Fruit fly (Drosophila melanogaster) whole organism, embryonic: ENCODE results near the gene ph-d.

Experiments used
- Adf1 ChIP-seq: fragments of 200-800 bp; sonication (Bioruptor generic); IDR thresholded peaks from 2 replicates; pipeline ENCODE4 v1.3.6; 2022; ENCODE audit warnings: missing biosample characterization, missing genetic modification characterization
- Atf-2 ChIP-seq: fragments of 200-800 bp; sonication (Bioruptor generic); optimal IDR thresholded peaks from 2 replicates; lab custom pipeline; 2016; ENCODE audit warnings: missing biosample characterization, missing genetic modification characterization
- Atf3 ChIP-seq: fragments of 200-800 bp; sonication (Bioruptor generic); optimal IDR thresholded peaks from 3 replicates; lab custom pipeline; 2016; ENCODE audit warnings: missing biosample characterization, missing genetic modification characterization
- CG10431 ChIP-seq: fragments of 200-800 bp; sonication (Bioruptor generic); optimal IDR thresholded peaks from 3 replicates; lab custom pipeline; 2018; ENCODE audit warnings: missing biosample characterization, mild to moderate bottlenecking, missing genetic modification characterization
- CG12236 ChIP-seq: fragments of 200-800 bp; sonication (Bioruptor generic); optimal IDR thresholded peaks from 2 replicates; lab custom pipeline; 2016; ENCODE audit warnings: missing biosample characterization, missing genetic modification characterization
- CG1233 ChIP-seq: fragments of 200-800 bp; sonication (Bioruptor generic); optimal IDR thresholded peaks from 4 replicates; lab custom pipeline; 2018; ENCODE audit warnings: missing biosample characterization, mild to moderate bottlenecking, missing genetic modification characterization
- CG13424 ChIP-seq: fragments of 200-800 bp; sonication (Bioruptor generic); optimal IDR thresholded peaks from 2 replicates; lab custom pipeline; 2019; ENCODE audit warnings: missing biosample characterization, mild to moderate bottlenecking, missing genetic modification characterization, moderate library complexity
- CG14441 ChIP-seq: fragments of 200-800 bp; sonication (Bioruptor generic); IDR thresholded peaks from 2 replicates; pipeline ENCODE4 v1.3.6; 2022; ENCODE audit warnings: missing biosample characterization, missing genetic modification characterization
- CG15011 ChIP-seq: fragments of 200-800 bp; sonication (Bioruptor generic); optimal IDR thresholded peaks from 3 replicates; lab custom pipeline; 2018; ENCODE audit warnings: missing biosample characterization, mild to moderate bottlenecking, missing genetic modification characterization
- CG17328 ChIP-seq: fragments of 200-800 bp; sonication (Bioruptor generic); IDR thresholded peaks from 2 replicates; pipeline ENCODE4 v1.3.6; 2022; ENCODE audit warnings: missing biosample characterization, missing genetic modification characterization
- CG17802 ChIP-seq: fragments of 200-800 bp; sonication (Bioruptor generic); optimal IDR thresholded peaks from 2 replicates; lab custom pipeline; 2018; ENCODE audit warnings: missing biosample characterization, mild to moderate bottlenecking, missing genetic modification characterization, moderate library complexity
- CG2129 ChIP-seq: fragments of 200-800 bp; sonication (Bioruptor generic); IDR thresholded peaks from 2 replicates; pipeline ENCODE4 v1.3.6; 2022; ENCODE audit warnings: missing biosample characterization, missing genetic modification characterization; ENCODE audit not compliant: partially characterized antibody
- CG2712 ChIP-seq: fragments of 200-800 bp; optimal IDR thresholded peaks from 3 replicates; lab custom pipeline; 2019; ENCODE audit warnings: missing biosample characterization, mild to moderate bottlenecking, missing genetic modification characterization, moderate library complexity
- CG30403 ChIP-seq: fragments of 200-800 bp; sonication (Bioruptor generic); optimal IDR thresholded peaks from 3 replicates; lab custom pipeline; 2016; ENCODE audit warnings: missing biosample characterization, missing genetic modification characterization
- CG31441 ChIP-seq: fragments of 200-800 bp; sonication (Bioruptor generic); IDR thresholded peaks from 2 replicates; pipeline ENCODE4 v1.3.6; 2022; ENCODE audit warnings: missing biosample characterization, missing genetic modification characterization
- CG4360 ChIP-seq: fragments of 200-800 bp; sonication (Bioruptor generic); IDR thresholded peaks from 2 replicates; pipeline ENCODE4 v1.3.6; 2022; ENCODE audit warnings: missing biosample characterization, missing genetic modification characterization
- CG43689 ChIP-seq: fragments of 200-800 bp; sonication (Bioruptor generic); IDR thresholded peaks from 2 replicates; pipeline ENCODE4 v1.3.6; 2022; ENCODE audit warnings: missing biosample characterization, missing genetic modification characterization
- CG4730 ChIP-seq: fragments of 200-800 bp; sonication (Bioruptor generic); IDR thresholded peaks from 2 replicates; pipeline ENCODE4 v1.3.6; 2022; ENCODE audit warnings: missing biosample characterization, missing genetic modification characterization
- CG5245 ChIP-seq: fragments of 200-800 bp; sonication (Bioruptor generic); optimal IDR thresholded peaks from 3 replicates; lab custom pipeline; 2016; ENCODE audit warnings: missing biosample characterization, missing genetic modification characterization
- CG7271 ChIP-seq: fragments of 200-800 bp; sonication (Bioruptor generic); optimal IDR thresholded peaks from 2 replicates; lab custom pipeline; 2018; ENCODE audit warnings: missing biosample characterization, mild to moderate bottlenecking, missing genetic modification characterization, moderate library complexity
- CG7963 ChIP-seq: fragments of 200-800 bp; sonication (Bioruptor generic); IDR thresholded peaks from 3 replicates; pipeline ENCODE4 v1.3.6; 2022; ENCODE audit warnings: missing biosample characterization, missing genetic modification characterization; ENCODE audit not compliant: partially characterized antibody
- CG8281 ChIP-seq: fragments of 200-800 bp; sonication (Bioruptor generic); optimal IDR thresholded peaks from 2 replicates; lab custom pipeline; 2018; ENCODE audit warnings: missing biosample characterization, mild to moderate bottlenecking, missing genetic modification characterization, moderate library complexity
- CG8388 ChIP-seq: fragments of 200-800 bp; sonication (Bioruptor generic); optimal IDR thresholded peaks from 2 replicates; lab custom pipeline; 2019; ENCODE audit warnings: missing biosample characterization, mild to moderate bottlenecking, missing genetic modification characterization, moderate library complexity
- CG9797 ChIP-seq: fragments of 200-800 bp; sonication (Bioruptor generic); optimal IDR thresholded peaks from 3 replicates; lab custom pipeline; 2018; ENCODE audit warnings: missing biosample characterization, mild to moderate bottlenecking, missing genetic modification characterization
- Dll ChIP-seq: fragments of 200-800 bp; sonication (Bioruptor generic); IDR thresholded peaks from 4 replicates; pipeline ENCODE4 v1.3.6; 2022; ENCODE audit warnings: missing biosample characterization, missing genetic modification characterization; ENCODE audit not compliant: partially characterized antibody
- Dp ChIP-seq: fragments of 200-800 bp; sonication (Bioruptor generic); optimal IDR thresholded peaks from 2 replicates; lab custom pipeline; 2018; ENCODE audit warnings: missing biosample characterization, mild to moderate bottlenecking, missing genetic modification characterization, moderate library complexity
- Ets97D ChIP-seq: fragments of 200-800 bp; sonication (Bioruptor generic); optimal IDR thresholded peaks from 3 replicates; lab custom pipeline; 2016; ENCODE audit warnings: missing biosample characterization, missing genetic modification characterization
- Fer3 ChIP-seq: fragments of 200-800 bp; sonication (Bioruptor generic); optimal IDR thresholded peaks from 2 replicates; lab custom pipeline; 2018; ENCODE audit warnings: missing biosample characterization, mild to moderate bottlenecking, missing genetic modification characterization, moderate library complexity
- MTF-1 ChIP-seq: fragments of 200-800 bp; sonication (Bioruptor generic); optimal IDR thresholded peaks from 2 replicates; lab custom pipeline; 2018; ENCODE audit warnings: missing biosample characterization, mild to moderate bottlenecking, missing genetic modification characterization, borderline replicate concordance
- Myb ChIP-seq: fragments of 200-800 bp; sonication (Bioruptor generic); optimal IDR thresholded peaks from 2 replicates; lab custom pipeline; 2016; ENCODE audit warnings: missing biosample characterization, missing genetic modification characterization
- Sry-δ ChIP-seq: fragments of 200-800 bp; sonication (Bioruptor generic); optimal IDR thresholded peaks from 2 replicates; lab custom pipeline; 2016; ENCODE audit warnings: missing biosample characterization, missing genetic modification characterization
- Stat92E ChIP-seq, 3 experiments: fragments of >200 bp in 2 of 3; fragments of 200-800 bp in 1 of 3; sonication (Bioruptor generic) in 1 of 3; optimal IDR thresholded peaks; 2 replicates each; lab custom pipeline; 2017 to 2019; ENCODE audit warnings: missing biosample characterization in 3 of 3, missing genetic modification characterization in 3 of 3, mild to moderate bottlenecking in 1 of 3, moderate library complexity in 1 of 3
- Trl ChIP-seq, 3 experiments: fragments of >200 bp in 2 of 3; fragments of 200-800 bp in 1 of 3; sonication (Bioruptor generic) in 1 of 3; optimal IDR thresholded peaks; 2 replicates in 1 of 3; 3 replicates in 2 of 3; lab custom pipeline; 2016 to 2017; ENCODE audit warnings: missing biosample characterization in 1 of 3, missing genetic modification characterization in 1 of 3
- Xrp1 ChIP-seq: fragments of 200-800 bp; sonication (Bioruptor generic); IDR thresholded peaks from 2 replicates; pipeline ENCODE4 v1.3.6; 2022; ENCODE audit warnings: missing biosample characterization, missing genetic modification characterization
- danr ChIP-seq: fragments of 200-800 bp; sonication (Bioruptor generic); IDR thresholded peaks from 2 replicates; pipeline ENCODE4 v1.3.6; 2022; ENCODE audit warnings: missing biosample characterization, missing genetic modification characterization
- fu2 ChIP-seq: fragments of 200-800 bp; sonication (Bioruptor generic); optimal IDR thresholded peaks from 2 replicates; lab custom pipeline; 2016; ENCODE audit warnings: missing biosample characterization, missing genetic modification characterization
- hb ChIP-seq: fragments of 200-800 bp; sonication (Bioruptor generic); IDR thresholded peaks from 3 replicates; pipeline ENCODE4 v1.3.6; 2022; ENCODE audit warnings: missing biosample characterization, missing genetic modification characterization; ENCODE audit not compliant: partially characterized antibody
- hbn ChIP-seq: fragments of 200-800 bp; sonication (Bioruptor generic); IDR thresholded peaks from 2 replicates; pipeline ENCODE4 v1.3.6; 2022; ENCODE audit warnings: missing biosample characterization, missing genetic modification characterization; ENCODE audit not compliant: partially characterized antibody
- hth ChIP-seq: fragments of >200 bp; optimal IDR thresholded peaks from 2 replicates; lab custom pipeline; 2017; ENCODE audit warnings: inconsistent platforms
- ken ChIP-seq: fragments of 200-800 bp; sonication (Bioruptor generic); IDR thresholded peaks from 3 replicates; pipeline ENCODE4 v1.3.6; 2022; ENCODE audit warnings: missing biosample characterization, missing genetic modification characterization
- mld ChIP-seq: fragments of 200-800 bp; sonication (Bioruptor generic); IDR thresholded peaks from 3 replicates; pipeline ENCODE4 v1.3.6; 2022; ENCODE audit warnings: missing biosample characterization, missing genetic modification characterization; ENCODE audit not compliant: partially characterized antibody
- nau ChIP-seq: fragments of 200-800 bp; sonication (Bioruptor generic); optimal IDR thresholded peaks from 3 replicates; lab custom pipeline; 2017; ENCODE audit warnings: missing biosample characterization, mild to moderate bottlenecking, missing genetic modification characterization, missing genetic modification reagents
- peb ChIP-seq: fragments of 200-800 bp; sonication (Bioruptor generic); IDR thresholded peaks from 2 replicates; pipeline ENCODE4 v1.3.6; 2022; ENCODE audit warnings: missing biosample characterization, missing genetic modification characterization
- repo ChIP-seq: fragments of 200-800 bp; sonication (Bioruptor generic); optimal IDR thresholded peaks from 2 replicates; lab custom pipeline; 2016; ENCODE audit warnings: missing biosample characterization, missing genetic modification characterization
- sd ChIP-seq: fragments of 200-800 bp; sonication (Bioruptor generic); optimal IDR thresholded peaks from 3 replicates; lab custom pipeline; 2018; ENCODE audit warnings: missing biosample characterization, mild to moderate bottlenecking, missing genetic modification characterization, moderate library complexity
- so ChIP-seq: fragments of 200-800 bp; sonication (Bioruptor generic); IDR thresholded peaks from 3 replicates; pipeline ENCODE4 v1.3.6; 2022; ENCODE audit warnings: missing biosample characterization, missing genetic modification characterization
- stc ChIP-seq: fragments of 200-800 bp; sonication (Bioruptor generic); IDR thresholded peaks from 2 replicates; pipeline ENCODE4 v1.3.6; 2022; ENCODE audit warnings: missing biosample characterization, missing genetic modification characterization
- tap ChIP-seq: fragments of 200-800 bp; optimal IDR thresholded peaks from 3 replicates; lab custom pipeline; 2019; ENCODE audit warnings: missing biosample characterization, mild to moderate bottlenecking, missing genetic modification characterization, moderate library complexity
- tin ChIP-seq: fragments of 200-800 bp; sonication (Bioruptor generic); optimal IDR thresholded peaks from 3 replicates; lab custom pipeline; 2016; ENCODE audit warnings: missing biosample characterization, missing genetic modification characterization
- vnd ChIP-seq: fragments of 200-800 bp; sonication (Bioruptor generic); IDR thresholded peaks from 3 replicates; pipeline ENCODE4 v1.3.6; 2022; ENCODE audit warnings: missing biosample characterization, missing genetic modification characterization; ENCODE audit not compliant: partially characterized antibody
- wor ChIP-seq: fragments of 200-800 bp; sonication (Bioruptor generic); IDR thresholded peaks from 2 replicates; pipeline ENCODE4 v1.3.6; 2022; ENCODE audit warnings: missing biosample characterization, missing genetic modification characterization

The ph-d gene

DNA sequence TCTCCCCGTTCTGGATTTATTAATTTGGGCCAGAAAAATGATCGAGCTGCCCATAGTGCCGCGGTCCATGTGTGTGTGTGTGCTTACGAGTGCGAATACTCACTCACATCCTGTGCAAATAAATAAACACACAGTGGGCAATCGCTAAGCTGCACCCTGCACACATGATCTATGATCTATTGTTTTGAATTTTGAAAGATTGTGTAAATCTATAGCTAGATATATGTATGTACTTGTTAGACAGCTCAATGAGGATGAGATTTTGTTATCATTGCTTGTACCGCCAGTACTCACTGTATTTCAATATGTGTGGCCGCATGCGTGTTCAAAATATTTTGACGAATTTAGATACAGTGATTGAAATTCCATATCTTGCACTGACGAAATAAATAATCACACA, 40.0 kb downstream of the ph-d start (continued):
- TF ChIP-seq CG30403 (GFP tag; lab: Kevin White, UChicago) (peak; percentile 51), sd (peak; percentile 27), CG43689 (no peak), CG2129 (no peak), repo (GFP tag; lab: Kevin White, UChicago) (no peak), CG5245 (peak; percentile 17), tap (tag; lab: Kevin White, UChicago) (peak; percentile 22), CG8281 (tag; lab: Kevin White, UChicago) (no peak), stc (GFP tag; lab: Robert Waterston, UW) (peak; percentile 58), CG13424 (tag; lab: Kevin White, UChicago) (peak; percentile 41), hbn (GFP tag; lab: Robert Waterston, UW) (no peak), CG17328 (0 out of 2 replicates have a peak, but pooled peaks have one; percentile 17), Atf-2 (GFP tag; lab: Kevin White, UChicago) (peak; percentile 12), Myb (GFP tag; lab: Kevin White, UChicago) (peak; percentile 28), so (GFP tag; lab: Robert Waterston, UW) (peak; percentile 72; the same call in 2 of the 3 replicates), Adf1 (GFP tag; lab: Robert Waterston, UW) (no peak), hb (GFP tag; lab: Robert Waterston, UW) (no peak), CG4360 (GFP tag; lab: Robert Waterston, UW) (no peak), MTF-1 (GFP tag; lab: Kevin White, UChicago) (no peak), CG12236 (GFP tag; lab: Kevin White, UChicago) (no peak), Dll (GFP tag; lab: Robert Waterston, UW) (no peak), danr (no peak), peb (no peak), vnd (GFP tag; lab: Robert Waterston, UW) (no peak), CG10431 (GFP tag; lab: Kevin White, UChicago) (no peak), CG14441 (peak; percentile 50; the same call in 1 of the 2 replicates), Fer3 (tag; lab: Kevin White, UChicago) (peak; percentile 77), CG7271 (tag; lab: Kevin White, UChicago) (no peak), Atf3 (GFP tag; lab: Kevin White, UChicago) (no peak), nau (GFP tag; lab: Kevin White, UChicago) (no peak), Xrp1 (peak; percentile 65), tin (peak; percentile 2), Ets97D (no peak), CG9797 (GFP tag; lab: Kevin White, UChicago) (no peak), CG15011 (GFP tag; lab: Kevin White, UChicago) (no peak), CG1233 (GFP tag; lab: Kevin White, UChicago) (no peak), fu2 (GFP tag; lab: Kevin White, UChicago) (peak; percentile 52), mld (GFP tag; lab: Robert Waterston, UW) (no peak), CG2712 (tag; lab: Kevin White, UChicago) (peak; percentile 18), wor (GFP tag; lab: Robert Waterston, UW) (no peak), CG17802 (tag; lab: Kevin White, UChicago) (no peak), hth (no peak), Stat92E (GFP tag; optimal IDR thresholded peaks at IDR 0.05; lab: Kevin White, UChicago) (no peak), CG7963 (GFP tag; lab: Robert Waterston, UW) (no peak), CG31441 (no peak), Trl (optimal IDR thresholded peaks at IDR 0.05; lab: Kevin White, UChicago) (no peak), Trl (GFP tag; optimal IDR thresholded peaks at IDR 0.05; lab: Kevin White, UChicago) (peak; percentile 24), Sry-δ (GFP tag; lab: Kevin White, UChicago) (no peak), ken (GFP tag; lab: Robert Waterston, UW) (no peak), CG4730 (no peak), CG8388 (GFP tag; lab: Kevin White, UChicago) (no peak), Dp (GFP tag; lab: Kevin White, UChicago) (no peak)
